Fruit fly (Drosophila melanogaster) whole organism, adult: ENCODE data around the gene Vps52.
A peak's percentile ranks its signal among the peaks of the same experiment; 100 is the strongest.

Source experiments
- CG11617 ChIP-seq: fragments of 200-800 bp; sonication (Bioruptor generic); optimal IDR thresholded peaks from 2 replicates; lab custom pipeline; 2017; ENCODE audit warnings: mild to moderate bottlenecking, missing biosample characterization, missing genetic modification reagents, missing genetic modification characterization
- CG12768 ChIP-seq: fragments of 200-800 bp; sonication (Bioruptor generic); optimal IDR thresholded peaks from 2 replicates; lab custom pipeline; 2017; ENCODE audit warnings: missing biosample characterization, missing genetic modification characterization, mild to moderate bottlenecking, moderate library complexity, missing genetic modification reagents
- CG14711 ChIP-seq: fragments of 200-800 bp; sonication (Bioruptor generic); optimal IDR thresholded peaks from 2 replicates; lab custom pipeline; 2018; ENCODE audit warnings: missing biosample characterization, mild to moderate bottlenecking, missing genetic modification characterization, moderate library complexity
- CG1620 ChIP-seq: fragments of 200-800 bp; sonication (Bioruptor generic); optimal IDR thresholded peaks from 2 replicates; lab custom pipeline; 2016; ENCODE audit warnings: missing biosample characterization, missing genetic modification characterization
- CG33017 ChIP-seq: fragments of 200-800 bp; sonication (Bioruptor generic); optimal IDR thresholded peaks from 2 replicates; lab custom pipeline; 2018; ENCODE audit warnings: missing biosample characterization, mild to moderate bottlenecking, missing genetic modification characterization, moderate library complexity
- CG5204 ChIP-seq: fragments of 200-800 bp; sonication (Bioruptor generic); optimal IDR thresholded peaks from 2 replicates; lab custom pipeline; 2016; ENCODE audit warnings: missing biosample characterization, missing genetic modification characterization
- CG7045 ChIP-seq: fragments of 200-800 bp; sonication (Bioruptor generic); optimal IDR thresholded peaks from 2 replicates; lab custom pipeline; 2017; ENCODE audit warnings: missing biosample characterization, mild to moderate bottlenecking, missing genetic modification characterization
- CG7101 ChIP-seq: fragments of 200-800 bp; sonication (Bioruptor generic); optimal IDR thresholded peaks from 2 replicates; lab custom pipeline; 2018; ENCODE audit warnings: missing biosample characterization, mild to moderate bottlenecking, missing genetic modification characterization, moderate library complexity
- Clk ChIP-seq: fragments of 200-800 bp; sonication (Bioruptor generic); optimal IDR thresholded peaks from 2 replicates; lab custom pipeline; 2017; ENCODE audit warnings: missing biosample characterization, missing genetic modification characterization
- Crg-1 ChIP-seq: fragments of 200-800 bp; sonication (Bioruptor generic); optimal IDR thresholded peaks from 2 replicates; lab custom pipeline; 2016; ENCODE audit warnings: missing biosample characterization, missing genetic modification characterization
- Hr96 ChIP-seq: fragments of 200-800 bp; sonication (Bioruptor generic); optimal IDR thresholded peaks from 2 replicates; lab custom pipeline; 2016; ENCODE audit warnings: missing biosample characterization, missing genetic modification characterization
- Mnt ChIP-seq: fragments of 200-800 bp; sonication (Bioruptor generic); optimal IDR thresholded peaks from 2 replicates; lab custom pipeline; 2016; ENCODE audit warnings: missing biosample characterization, mild to moderate bottlenecking, missing genetic modification characterization
- bab1 ChIP-seq: fragments of 200-800 bp; sonication (Bioruptor generic); optimal IDR thresholded peaks from 3 replicates; lab custom pipeline; 2019; ENCODE audit warnings: missing biosample characterization, mild to moderate bottlenecking, missing genetic modification characterization, moderate library complexity
- cic ChIP-seq: fragments of 200-800 bp; sonication (Bioruptor generic); optimal IDR thresholded peaks from 2 replicates; lab custom pipeline; 2017; ENCODE audit warnings: missing biosample characterization, mild to moderate bottlenecking, missing genetic modification characterization, moderate library complexity
- cnc ChIP-seq, 2 experiments: fragments of >200 bp; optimal IDR thresholded peaks; 2 replicates each; lab custom pipeline; 2017
- kay ChIP-seq: fragments of 200-800 bp; sonication (Bioruptor generic); peaks from one replicate; lab custom pipeline; 2016; ENCODE audit warnings: missing biosample characterization, missing genetic modification characterization, borderline replicate concordance
- ovo ChIP-seq: fragments of 200-800 bp; sonication (Bioruptor generic); optimal IDR thresholded peaks from 2 replicates; lab custom pipeline; 2016; ENCODE audit warnings: missing biosample characterization, missing genetic modification characterization
- pad ChIP-seq: fragments of 200-800 bp; sonication (Bioruptor generic); optimal IDR thresholded peaks from 3 replicates; lab custom pipeline; 2017; ENCODE audit warnings: missing biosample characterization, missing genetic modification characterization, mild to moderate bottlenecking, moderate library complexity, missing genetic modification reagents
- tj ChIP-seq: fragments of 200-800 bp; sonication (Bioruptor generic); optimal IDR thresholded peaks from 3 replicates; lab custom pipeline; 2017; ENCODE audit warnings: missing biosample characterization, mild to moderate bottlenecking, missing genetic modification characterization, moderate library complexity
- toe ChIP-seq: fragments of 200-800 bp; sonication (Bioruptor generic); optimal IDR thresholded peaks from 2 replicates; lab custom pipeline; 2016; ENCODE audit warnings: missing biosample characterization, missing genetic modification characterization

Vps52 gene

DNA sequence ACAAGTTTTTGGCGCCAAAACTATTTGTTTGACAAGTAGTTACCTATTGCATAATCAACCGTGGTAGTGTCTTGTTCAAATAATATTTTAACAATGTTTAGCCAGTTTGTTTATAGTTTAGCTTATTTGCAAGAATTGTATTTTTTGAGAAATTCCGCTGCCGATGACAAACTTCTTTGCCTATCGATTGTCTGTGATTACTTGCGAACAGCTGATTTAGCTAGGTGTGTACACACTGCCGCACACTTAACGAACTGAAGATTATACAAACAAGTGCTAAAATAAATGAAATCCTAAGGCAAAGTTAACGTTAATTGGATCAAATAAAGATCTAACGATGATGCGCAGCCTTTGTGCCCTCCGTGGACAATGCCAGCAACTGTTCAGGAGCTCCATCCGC is 3.0 kb upstream of the Vps52 start, which contains the start of gene Cox11:
Gene Cox11, plus strand, starts transcription at position 220 of the 400 bp plus-strand sequence.
- TF ChIP-seq CG33017 (tag; lab: Kevin White, UChicago): no peak
- no peak for TF ChIP-seq CG11617 (GFP tag; lab: Kevin White, UChicago)
- no peak for TF ChIP-seq bab1 (GFP tag; lab: Kevin White, UChicago)
- no peak for TF ChIP-seq CG14711 (tag; lab: Kevin White, UChicago)
- TF ChIP-seq Clk (GFP tag; lab: Kevin White, UChicago): no peak
- TF ChIP-seq CG5204: no peak
- no peak for TF ChIP-seq CG12768 (GFP tag; lab: Kevin White, UChicago)
- no peak for TF ChIP-seq CG7101 (tag; lab: Kevin White, UChicago)
- TF ChIP-seq ovo (GFP tag; lab: Kevin White, UChicago): no peak
- no peak for TF ChIP-seq Crg-1
- TF ChIP-seq tj (GFP tag; lab: Kevin White, UChicago): no peak
- no peak for TF ChIP-seq CG1620 (GFP tag; lab: Kevin White, UChicago)
- no peak for TF ChIP-seq CG7045 (GFP tag; lab: Kevin White, UChicago)
- TF ChIP-seq pad: no peak
- TF ChIP-seq kay (GFP tag; lab: Kevin White, UChicago): no peak
- TF ChIP-seq Hr96 (GFP tag; lab: Kevin White, UChicago): no peak
- no peak for TF ChIP-seq cnc (optimal IDR thresholded peaks at IDR 0.05; lab: Kevin White, UChicago)
- TF ChIP-seq Mnt (GFP tag; lab: Kevin White, UChicago): no peak
- no peak for TF ChIP-seq cic (GFP tag; lab: Kevin White, UChicago)

dm6 chr2L:5525723-5526122 is 2.0 kb upstream of the Vps52 start, which contains the start of gene Cap-D3:
Cap-D3 (plus strand) TSS chr2L:5525905.
- TF ChIP-seq tj (GFP tag; lab: Kevin White, UChicago) (no peak), ovo (GFP tag; lab: Kevin White, UChicago) (no peak), bab1 (GFP tag; lab: Kevin White, UChicago) (peak; percentile 6)

DNA sequence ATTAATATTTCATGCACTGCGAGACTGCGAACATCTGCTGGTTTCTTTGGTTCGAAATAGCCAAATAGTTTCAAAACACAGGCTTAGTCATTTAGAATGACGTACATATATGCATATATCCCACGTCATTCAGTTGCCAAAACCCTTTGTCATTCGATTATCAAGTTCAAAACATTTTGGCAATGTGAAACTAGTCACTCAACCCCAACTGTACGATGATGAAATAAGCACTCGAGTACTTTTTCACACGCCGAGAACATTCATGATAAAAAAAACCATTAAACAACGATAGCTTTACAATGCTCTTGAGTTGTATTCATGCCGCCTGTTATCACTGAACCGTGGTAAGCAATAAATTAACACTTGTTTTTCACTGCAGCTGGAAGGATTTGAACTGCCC is 2.9 kb downstream of the Vps52 start:
- no peak for TF ChIP-seq pad
- TF ChIP-seq ovo (GFP tag; lab: Kevin White, UChicago): no peak
- no peak for TF ChIP-seq CG11617 (GFP tag; lab: Kevin White, UChicago)
- TF ChIP-seq kay (GFP tag; lab: Kevin White, UChicago): no peak
- TF ChIP-seq CG33017 (tag; lab: Kevin White, UChicago): no peak
- no peak for TF ChIP-seq toe
- no peak for TF ChIP-seq tj (GFP tag; lab: Kevin White, UChicago)
- no peak for TF ChIP-seq CG7045 (GFP tag; lab: Kevin White, UChicago)
- TF ChIP-seq bab1 (GFP tag; lab: Kevin White, UChicago): no peak
- no peak for TF ChIP-seq CG7101 (tag; lab: Kevin White, UChicago)
- TF ChIP-seq Crg-1: no peak

- peak; percentile 36 for TF ChIP-seq CG7045 (GFP tag; lab: Kevin White, UChicago)
- TF ChIP-seq pad: peak; percentile 99
- peak; percentile 53 for TF ChIP-seq ovo (GFP tag; lab: Kevin White, UChicago)
- peak; percentile 24 for TF ChIP-seq CG11617 (GFP tag; lab: Kevin White, UChicago)
- TF ChIP-seq cic (GFP tag; lab: Kevin White, UChicago): peak; percentile 15
- TF ChIP-seq tj (GFP tag; lab: Kevin White, UChicago): peak; percentile 82
- TF ChIP-seq CG14711 (tag; lab: Kevin White, UChicago): peak; percentile 92
- TF ChIP-seq toe: peak; percentile 69
- TF ChIP-seq Clk (GFP tag; lab: Kevin White, UChicago): no peak
- peak; percentile 21 for TF ChIP-seq CG7101 (tag; lab: Kevin White, UChicago)
- no peak for TF ChIP-seq CG5204
- no peak for TF ChIP-seq CG1620 (GFP tag; lab: Kevin White, UChicago)
Measured at dm6 chr2L:5519846-5520384, 3.8 kb downstream of the Vps52 start, which contains the start of the genes CG7382 and cl. CG7382 (minus strand) TSS chr2L:5519896. cl (plus strand) TSS chr2L:5520135.

dm6 chr2L:5517393-5517792 is 6.3 kb downstream of the Vps52 start, which contains the start of gene CG14020:
CG14020 (plus strand) TSS chr2L:5517737.
- no peak for TF ChIP-seq CG1620 (GFP tag; lab: Kevin White, UChicago)
- TF ChIP-seq pad: no peak
- TF ChIP-seq CG5204: no peak
- no peak for TF ChIP-seq cnc (optimal IDR thresholded peaks at IDR 0.05; lab: Kevin White, UChicago)
- no peak for TF ChIP-seq CG7045 (GFP tag; lab: Kevin White, UChicago)

DNA sequence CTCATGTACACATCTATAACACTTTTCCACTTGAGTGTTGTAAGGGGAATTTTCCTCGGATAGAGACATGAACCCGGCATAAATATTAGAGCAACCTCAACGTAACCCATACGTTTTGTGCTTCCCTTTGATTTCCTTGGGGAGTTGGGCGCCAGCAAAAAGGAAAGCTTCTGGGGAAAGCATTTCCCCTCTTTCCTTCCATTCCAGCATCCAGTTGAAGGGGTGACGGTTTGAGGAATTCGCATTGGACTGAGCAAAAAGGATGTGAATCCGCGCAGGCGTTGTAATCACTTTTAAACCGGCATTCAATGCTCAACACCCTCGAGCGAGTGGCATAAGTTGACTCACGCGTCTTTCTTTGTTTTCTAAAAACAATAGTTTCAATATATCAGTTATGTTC is 8.8 kb downstream of the Vps52 start:
- TF ChIP-seq bab1 (GFP tag; lab: Kevin White, UChicago) (no peak), Crg-1 (no peak), cic (GFP tag; lab: Kevin White, UChicago) (no peak), CG11617 (GFP tag; lab: Kevin White, UChicago) (no peak), kay (GFP tag; lab: Kevin White, UChicago) (no peak), pad (no peak), cnc (optimal IDR thresholded peaks at IDR 0.05; lab: Kevin White, UChicago) (no peak), toe (no peak), CG1620 (GFP tag; lab: Kevin White, UChicago) (no peak)
